Fruit fly (Drosophila melanogaster) whole organism, embryonic: ENCODE measurements around the gene CG11309.

Source experiments
- B-H1 ChIP-seq: fragments of 200-800 bp; sonication (Bioruptor generic); IDR thresholded peaks from 3 replicates; pipeline ENCODE4 v1.3.6; 2022; ENCODE audit warnings: missing biosample characterization, missing genetic modification characterization
- CG10979 ChIP-seq: fragments of 200-800 bp; sonication (Bioruptor generic); optimal IDR thresholded peaks from 2 replicates; lab custom pipeline; 2018; ENCODE audit warnings: missing biosample characterization, mild to moderate bottlenecking, missing genetic modification characterization, moderate library complexity
- CG11085 ChIP-seq: fragments of 200-800 bp; sonication (Bioruptor generic); IDR thresholded peaks from 2 replicates; pipeline ENCODE4 v1.3.6; 2022; ENCODE audit warnings: missing biosample characterization, missing genetic modification characterization
- CG11456 ChIP-seq: fragments of 200-800 bp; sonication (Bioruptor generic); IDR thresholded peaks from 3 replicates; pipeline ENCODE4 v1.3.6; 2022; ENCODE audit warnings: missing biosample characterization, missing genetic modification characterization
- CG11695 ChIP-seq: fragments of 200-800 bp; sonication (Bioruptor generic); IDR thresholded peaks from 3 replicates; pipeline ENCODE4 v1.3.6; 2022; ENCODE audit warnings: missing biosample characterization, missing genetic modification characterization
- CG12942 ChIP-seq: fragments of 200-800 bp; sonication (Bioruptor generic); optimal IDR thresholded peaks from 3 replicates; lab custom pipeline; 2016; ENCODE audit warnings: missing biosample characterization, missing genetic modification characterization
- CG13296 ChIP-seq: fragments of 200-800 bp; sonication (Bioruptor generic); optimal IDR thresholded peaks from 3 replicates; lab custom pipeline; 2018; ENCODE audit warnings: missing biosample characterization, mild to moderate bottlenecking, missing genetic modification characterization
- CG14667 ChIP-seq: fragments of 200-800 bp; sonication (Bioruptor generic); IDR thresholded peaks from 2 replicates; pipeline ENCODE4 v1.3.6; 2022; ENCODE audit warnings: missing biosample characterization, missing genetic modification characterization
- CG15269 ChIP-seq: fragments of 200-800 bp; sonication (Bioruptor generic); optimal IDR thresholded peaks from 2 replicates; lab custom pipeline; 2018; ENCODE audit warnings: missing biosample characterization, mild to moderate bottlenecking, missing genetic modification characterization, moderate library complexity
- CG16863 ChIP-seq: fragments of 200-800 bp; sonication (Bioruptor generic); optimal IDR thresholded peaks from 3 replicates; lab custom pipeline; 2016; ENCODE audit warnings: missing biosample characterization, missing genetic modification characterization
- CG17829 ChIP-seq: fragments of 200-800 bp; optimal IDR thresholded peaks from 2 replicates; lab custom pipeline; 2019; ENCODE audit warnings: missing biosample characterization, mild to moderate bottlenecking, missing genetic modification characterization, moderate library complexity
- CG18764 ChIP-seq: fragments of 200-800 bp; sonication (Bioruptor generic); optimal IDR thresholded peaks from 3 replicates; lab custom pipeline; 2016; ENCODE audit warnings: missing biosample characterization, missing genetic modification characterization
- CG2875 ChIP-seq: fragments of 200-800 bp; sonication (Bioruptor generic); optimal IDR thresholded peaks from 2 replicates; lab custom pipeline; 2017; ENCODE audit warnings: missing biosample characterization, mild to moderate bottlenecking, missing genetic modification characterization, missing genetic modification reagents
- CG34376 ChIP-seq: fragments of 200-800 bp; sonication (Bioruptor generic); optimal IDR thresholded peaks from 2 replicates; lab custom pipeline; 2018; ENCODE audit warnings: missing biosample characterization, mild to moderate bottlenecking, missing genetic modification characterization
- CG4424 ChIP-seq: fragments of 200-800 bp; sonication (Bioruptor generic); optimal IDR thresholded peaks from 3 replicates; lab custom pipeline; 2016; ENCODE audit warnings: missing biosample characterization, missing genetic modification characterization
- CG6175 ChIP-seq: fragments of 200-800 bp; sonication (Bioruptor generic); IDR thresholded peaks from 3 replicates; pipeline ENCODE4 v1.3.6; 2022; ENCODE audit warnings: missing biosample characterization, missing genetic modification characterization
- CG6272 ChIP-seq: fragments of 200-800 bp; sonication (Bioruptor generic); IDR thresholded peaks from 2 replicates; pipeline ENCODE4 v1.3.6; 2022; ENCODE audit warnings: missing biosample characterization, missing genetic modification characterization
- CG6791 ChIP-seq: fragments of 200-800 bp; sonication (Bioruptor generic); IDR thresholded peaks from 3 replicates; pipeline ENCODE4 v1.3.6; 2022; ENCODE audit warnings: missing biosample characterization, missing genetic modification characterization; ENCODE audit not compliant: partially characterized antibody
- CG7372 ChIP-seq: fragments of 200-800 bp; sonication (Bioruptor generic); IDR thresholded peaks from 2 replicates; pipeline ENCODE4 v1.3.6; 2022; ENCODE audit warnings: missing biosample characterization, missing genetic modification characterization
- CG7963 ChIP-seq: fragments of 200-800 bp; sonication (Bioruptor generic); IDR thresholded peaks from 3 replicates; pipeline ENCODE4 v1.3.6; 2022; ENCODE audit warnings: missing biosample characterization, missing genetic modification characterization; ENCODE audit not compliant: partially characterized antibody
- CG9817 ChIP-seq: fragments of 200-800 bp; sonication (Bioruptor generic); optimal IDR thresholded peaks from 2 replicates; lab custom pipeline; 2018; ENCODE audit warnings: missing biosample characterization, mild to moderate bottlenecking, missing genetic modification characterization, moderate library complexity
- Hey ChIP-seq: fragments of 200-800 bp; sonication (Bioruptor generic); optimal IDR thresholded peaks from 3 replicates; lab custom pipeline; 2018; ENCODE audit warnings: missing biosample characterization, mild to moderate bottlenecking, missing genetic modification characterization
- Hmx ChIP-seq: fragments of 200-800 bp; sonication (Bioruptor generic); optimal IDR thresholded peaks from 2 replicates; lab custom pipeline; 2016; ENCODE audit warnings: missing biosample characterization, missing genetic modification characterization
- Hsf ChIP-seq: fragments of 200-800 bp; sonication (Bioruptor generic); optimal IDR thresholded peaks from 3 replicates; lab custom pipeline; 2016; ENCODE audit warnings: missing biosample characterization, missing genetic modification characterization
- NC2β ChIP-seq: fragments of 200-800 bp; sonication (Bioruptor generic); optimal IDR thresholded peaks from 2 replicates; lab custom pipeline; 2016; ENCODE audit warnings: missing biosample characterization, missing genetic modification characterization
- Scr ChIP-seq: fragments of 200-800 bp; sonication (Bioruptor generic); IDR thresholded peaks from 2 replicates; pipeline ENCODE4 v1.3.6; 2022; ENCODE audit warnings: missing biosample characterization, missing genetic modification characterization; ENCODE audit not compliant: partially characterized antibody
- Trl ChIP-seq, 3 experiments: fragments of >200 bp in 2 of 3; fragments of 200-800 bp in 1 of 3; sonication (Bioruptor generic) in 1 of 3; optimal IDR thresholded peaks; 2 replicates in 1 of 3; 3 replicates in 2 of 3; lab custom pipeline; 2016 to 2017; ENCODE audit warnings: missing biosample characterization in 1 of 3, missing genetic modification characterization in 1 of 3
- amos ChIP-seq: fragments of 200-800 bp; sonication (Bioruptor generic); IDR thresholded peaks from 2 replicates; pipeline ENCODE4 v1.3.6; 2022; ENCODE audit warnings: missing biosample characterization, missing genetic modification characterization; ENCODE audit not compliant: partially characterized antibody
- ara ChIP-seq: fragments of 200-800 bp; sonication (Bioruptor generic); IDR thresholded peaks from 2 replicates; pipeline ENCODE4 v1.3.6; 2022; ENCODE audit warnings: missing biosample characterization, missing genetic modification characterization
- ash1 ChIP-seq: fragments of 200-800 bp; sonication (Bioruptor generic); optimal IDR thresholded peaks from 2 replicates; lab custom pipeline; 2018; ENCODE audit warnings: missing biosample characterization, mild to moderate bottlenecking, missing genetic modification characterization
- dimm ChIP-seq: fragments of 200-800 bp; sonication (Bioruptor generic); IDR thresholded peaks from 2 replicates; pipeline ENCODE4 v1.3.6; 2022; ENCODE audit warnings: missing biosample characterization, missing genetic modification characterization
- exex ChIP-seq: fragments of 200-800 bp; sonication (Bioruptor generic); optimal IDR thresholded peaks from 4 replicates; lab custom pipeline; 2018; ENCODE audit warnings: missing biosample characterization, mild to moderate bottlenecking, missing genetic modification characterization, moderate library complexity
- ftz-f1 ChIP-seq: fragments of 200-800 bp; sonication (Bioruptor generic); optimal IDR thresholded peaks from 2 replicates; lab custom pipeline; 2016; ENCODE audit warnings: missing biosample characterization, missing genetic modification characterization
- hkb ChIP-seq, 2 experiments: fragments of 200-800 bp in 1 of 2; fragments of >200 bp in 1 of 2; sonication (Bioruptor generic) in 1 of 2; IDR thresholded peaks in 1 of 2; optimal IDR thresholded peaks in 1 of 2; 2 replicates each; pipeline versions ENCODE4 v1.3.6 to Lab custom; 2017 to 2022; ENCODE audit warnings: missing biosample characterization in 1 of 2, missing genetic modification characterization in 1 of 2
- inv ChIP-seq: fragments of 200-800 bp; sonication (Bioruptor generic); IDR thresholded peaks from 2 replicates; pipeline ENCODE4 v1.3.6; 2022; ENCODE audit warnings: missing biosample characterization, missing genetic modification characterization; ENCODE audit not compliant: partially characterized antibody
- jumu ChIP-seq: fragments of 200-800 bp; sonication (Bioruptor generic); optimal IDR thresholded peaks from 3 replicates; lab custom pipeline; 2016; ENCODE audit warnings: missing biosample characterization, missing genetic modification characterization
- kni ChIP-seq: fragments of 200-800 bp; sonication (Bioruptor generic); optimal IDR thresholded peaks from 3 replicates; lab custom pipeline; 2017; ENCODE audit warnings: mild to moderate bottlenecking, missing biosample characterization, missing genetic modification reagents, missing genetic modification characterization
- nmo ChIP-seq: fragments of 200-800 bp; sonication (Bioruptor generic); optimal IDR thresholded peaks from 2 replicates; lab custom pipeline; 2018; ENCODE audit warnings: missing biosample characterization, mild to moderate bottlenecking, missing genetic modification characterization, moderate library complexity
- onecut ChIP-seq: fragments of 200-800 bp; sonication (Bioruptor generic); IDR thresholded peaks from 2 replicates; pipeline ENCODE4 v1.3.6; 2022; ENCODE audit warnings: missing biosample characterization, missing genetic modification characterization
- p53 ChIP-seq: fragments of 200-800 bp; sonication (Bioruptor generic); optimal IDR thresholded peaks from 2 replicates; lab custom pipeline; 2016; ENCODE audit warnings: missing biosample characterization, missing genetic modification characterization
- pfk ChIP-seq: fragments of 200-800 bp; sonication (Bioruptor generic); optimal IDR thresholded peaks from 2 replicates; lab custom pipeline; 2018; ENCODE audit warnings: missing biosample characterization, mild to moderate bottlenecking, missing genetic modification characterization, moderate library complexity
- ro ChIP-seq: fragments of 200-800 bp; sonication (Bioruptor generic); IDR thresholded peaks from 2 replicates; pipeline ENCODE4 v1.3.6; 2022; ENCODE audit warnings: missing biosample characterization, missing genetic modification characterization
- sens-2 ChIP-seq: fragments of 200-800 bp; sonication (Bioruptor generic); IDR thresholded peaks from 2 replicates; pipeline ENCODE4 v1.3.6; 2022; ENCODE audit warnings: missing biosample characterization, missing genetic modification characterization
- sisA ChIP-seq: fragments of 200-800 bp; sonication (Bioruptor generic); IDR thresholded peaks from 2 replicates; pipeline ENCODE4 v1.3.6; 2022; ENCODE audit warnings: missing biosample characterization, missing genetic modification characterization
- slou ChIP-seq: fragments of 200-800 bp; sonication (Bioruptor generic); optimal IDR thresholded peaks from 3 replicates; lab custom pipeline; 2016; ENCODE audit warnings: missing biosample characterization, missing genetic modification characterization
- trh ChIP-seq: fragments of 200-800 bp; sonication (Bioruptor generic); optimal IDR thresholded peaks from 2 replicates; lab custom pipeline; 2016; ENCODE audit warnings: missing biosample characterization, missing genetic modification characterization
- usp ChIP-seq: fragments of >200 bp; optimal IDR thresholded peaks from 2 replicates; lab custom pipeline; 2017; ENCODE audit warnings: missing biosample characterization, missing genetic modification characterization
- zf30C ChIP-seq: fragments of 200-800 bp; sonication (Bioruptor generic); optimal IDR thresholded peaks from 3 replicates; lab custom pipeline; 2018; ENCODE audit warnings: missing biosample characterization, mild to moderate bottlenecking, missing genetic modification characterization

CG11309 gene

dm6 chr3L:21284720-21285638 lies 19.5 kb downstream of the CG11309 start (continued):
- TF ChIP-seq NC2β (no peak), Hsf (GFP tag; lab: Kevin White, UChicago) (no peak), jumu (GFP tag; lab: Kevin White, UChicago) (no peak), CG17829 (tag; lab: Kevin White, UChicago) (no peak), CG4424 (GFP tag; lab: Kevin White, UChicago) (no peak), amos (GFP tag; lab: Robert Waterston, UW) (peak; percentile 20; the same call in 1 of the 2 replicates), ro (GFP tag; lab: Robert Waterston, UW) (no peak), CG7963 (GFP tag; lab: Robert Waterston, UW) (no peak), Scr (GFP tag; lab: Robert Waterston, UW) (no peak), dimm (GFP tag; lab: Robert Waterston, UW) (no peak), CG11695 (GFP tag; lab: Robert Waterston, UW) (no peak), p53 (GFP tag; lab: Kevin White, UChicago) (no peak), nmo (no peak), CG6272 (GFP tag; lab: Robert Waterston, UW) (no peak), trh (no peak), ftz-f1 (GFP tag; lab: Kevin White, UChicago) (no peak), usp (no peak), CG16863 (GFP tag; lab: Kevin White, UChicago) (no peak), hkb (optimal IDR thresholded peaks at IDR 0.05; lab: Kevin White, UChicago) (no peak), hkb (GFP tag; IDR thresholded peaks at IDR 0.05; lab: Robert Waterston, UW) (0 out of 2 replicates have a peak, but pooled peaks have one; percentile 7), CG13296 (GFP tag; lab: Kevin White, UChicago) (no peak), Trl (optimal IDR thresholded peaks at IDR 0.05; lab: Kevin White, UChicago) (no peak), Trl (GFP tag; optimal IDR thresholded peaks at IDR 0.05; lab: Kevin White, UChicago) (no peak), B-H1 (no peak), CG18764 (GFP tag; lab: Kevin White, UChicago) (no peak), exex (peak; percentile 97), slou (GFP tag; lab: Kevin White, UChicago) (no peak), ara (GFP tag; lab: Robert Waterston, UW) (0 out of 2 replicates have a peak, but pooled peaks have one; percentile 31), Hmx (GFP tag; lab: Kevin White, UChicago) (no peak), pfk (GFP tag; lab: Kevin White, UChicago) (peak; percentile 6), sisA (GFP tag; lab: Robert Waterston, UW) (no peak), CG2875 (GFP tag; lab: Kevin White, UChicago) (no peak), CG15269 (tag; lab: Kevin White, UChicago) (no peak), CG10979 (tag; lab: Kevin White, UChicago) (no peak), sens-2 (no peak), CG12942 (GFP tag; lab: Kevin White, UChicago) (no peak), ash1 (no peak), Hey (tag; lab: Kevin White, UChicago) (no peak), zf30C (GFP tag; lab: Kevin White, UChicago) (no peak), inv (GFP tag; lab: Robert Waterston, UW) (no peak), CG6175 (GFP tag; lab: Robert Waterston, UW) (no peak), kni (GFP tag; lab: Kevin White, UChicago) (no peak), onecut (GFP tag; lab: Robert Waterston, UW) (peak; percentile 12; the same call in 1 of the 2 replicates), CG9817 (no peak), CG6791 (GFP tag; lab: Robert Waterston, UW) (no peak), CG34376 (GFP tag; lab: Kevin White, UChicago) (peak; percentile 97), CG7372 (GFP tag; lab: Robert Waterston, UW) (no peak), CG11456 (GFP tag; lab: Robert Waterston, UW) (0 out of 3 replicates have a peak, but pooled peaks have one; percentile 17), CG11085 (GFP tag; lab: Robert Waterston, UW) (no peak), CG14667 (no peak)
